Worm (Caenorhabditis elegans) whole organism, L4 larva: ENCODE measurements around the gene C25E10.10.

ENCODE experiments used
- D1046.2 ChIP-seq: fragments of 200-800 bp; sonication (Bioruptor generic); IDR thresholded peaks from 2 replicates; pipeline ENCODE4 v1.3.6; 2022; ENCODE audit warnings: missing genetic modification characterization, missing compliant biosample characterization
- F26F4.8 ChIP-seq: fragments of 200-800 bp; sonication (Bioruptor generic); conservative IDR thresholded peaks from 2 replicates; pipeline ENCODE4 v1.3.6; 2022; ENCODE audit warnings: missing genetic modification characterization, missing compliant biosample characterization
- F37D6.2 ChIP-seq: sonication (generic microtip); optimal IDR thresholded peaks from 2 replicates; lab custom pipeline; 2016; ENCODE audit warnings: mild to moderate bottlenecking, missing genetic modification characterization, missing compliant biosample characterization
- R02D3.7 ChIP-seq: fragments of 150-350 bp; sonication (generic microtip); optimal IDR thresholded peaks from 3 replicates; lab custom pipeline; 2014; ENCODE audit warnings: missing biosample characterization, missing genetic modification characterization
- T20F7.1 ChIP-seq: fragments of 200-800 bp; sonication (Bioruptor generic); optimal IDR thresholded peaks from 2 replicates; lab custom pipeline; 2018; ENCODE audit warnings: mild to moderate bottlenecking, missing genetic modification characterization, missing compliant biosample characterization
- Y105C5A.15 ChIP-seq: fragments of 200-800 bp; sonication (Bioruptor generic); IDR thresholded peaks from 2 replicates; pipeline ENCODE4 v1.3.6; 2022; ENCODE audit warnings: missing genetic modification characterization, missing compliant biosample characterization
- Y48G9A.11 ChIP-seq: fragments of 200-800 bp; sonication (Bioruptor generic); IDR thresholded peaks from 2 replicates; pipeline ENCODE4 v1.3.6; 2022; ENCODE audit warnings: missing genetic modification reagents, missing genetic modification characterization, missing compliant biosample characterization
- Y5F2A.4 ChIP-seq: fragments of 200-800 bp; sonication (Bioruptor generic); optimal IDR thresholded peaks from 2 replicates; lab custom pipeline; 2018; ENCODE audit warnings: mild to moderate bottlenecking, missing genetic modification characterization, missing compliant biosample characterization
- ZK337.2 ChIP-seq: fragments of 200-800 bp; sonication (Bioruptor generic); IDR thresholded peaks from 2 replicates; pipeline ENCODE4 v1.3.6; 2022; ENCODE audit warnings: missing genetic modification reagents, missing genetic modification characterization, missing compliant biosample characterization
- ZK546.5 ChIP-seq, 2 experiments: sonication (generic microtip); optimal IDR thresholded peaks; 2 replicates each; lab custom pipeline; 2017; ENCODE audit warnings: missing biosample characterization in 2 of 2, missing genetic modification characterization in 2 of 2
- aha-1 ChIP-seq: fragments of 150-350 bp; peaks from one replicate; lab custom pipeline; 2014; ENCODE audit warnings: missing biosample characterization, missing genetic modification characterization
- ama-1 ChIP-seq: fragments of 150-350 bp; optimal IDR thresholded peaks from 2 replicates; lab custom pipeline; 2014; ENCODE audit warnings: inconsistent platforms, mixed read lengths
- attf-4 ChIP-seq: sonication (generic microtip); optimal IDR thresholded peaks from 3 replicates; lab custom pipeline; 2017; ENCODE audit warnings: missing biosample characterization, missing genetic modification characterization
- ceh-44 ChIP-seq: fragments of 200-800 bp; sonication (Bioruptor generic); IDR thresholded peaks from 2 replicates; pipeline ENCODE4 v1.3.6; 2022; ENCODE audit warnings: missing genetic modification reagents, missing genetic modification characterization, missing compliant biosample characterization
- ceh-62 ChIP-seq: sonication (generic microtip); optimal IDR thresholded peaks from 2 replicates; lab custom pipeline; 2017; ENCODE audit warnings: missing biosample characterization, missing genetic modification characterization
- ces-1 ChIP-seq: fragments of 150-350 bp; sonication (generic microtip); optimal IDR thresholded peaks from 4 replicates; lab custom pipeline; 2014; ENCODE audit warnings: missing biosample characterization, missing genetic modification reagents, missing genetic modification characterization
- cey-2 ChIP-seq: sonication (generic microtip); optimal IDR thresholded peaks from 3 replicates; lab custom pipeline; 2017; ENCODE audit warnings: missing genetic modification characterization, mild to moderate bottlenecking, missing compliant biosample characterization, antibody characterized with exemption, borderline replicate concordance; ENCODE audit not compliant: insufficient read depth
- ctbp-1 ChIP-seq: fragments of 200-800 bp; sonication (Bioruptor generic); IDR thresholded peaks from 2 replicates; pipeline ENCODE4 v1.3.6; 2022; ENCODE audit warnings: missing genetic modification reagents, missing genetic modification characterization, missing compliant biosample characterization
- daf-12 ChIP-seq: fragments of 150-350 bp; optimal IDR thresholded peaks from 2 replicates; lab custom pipeline; 2014; ENCODE audit warnings: missing biosample characterization, missing genetic modification reagents, missing genetic modification characterization
- dmd-6 ChIP-seq: fragments of 200-800 bp; sonication (Bioruptor generic); IDR thresholded peaks from 2 replicates; pipeline ENCODE4 v1.3.6; 2022; ENCODE audit warnings: missing genetic modification reagents, missing genetic modification characterization, missing compliant biosample characterization
- dmd-8 ChIP-seq: fragments of 200-800 bp; sonication (Bioruptor generic); IDR thresholded peaks from 2 replicates; pipeline ENCODE4 v1.3.6; 2022; ENCODE audit warnings: missing genetic modification characterization, missing compliant biosample characterization
- dpl-1 ChIP-seq: fragments of 150-350 bp; optimal IDR thresholded peaks from 2 replicates; lab custom pipeline; 2014; ENCODE audit warnings: missing biosample characterization, missing genetic modification reagents, missing genetic modification characterization
- duxl-1 ChIP-seq: sonication (generic microtip); optimal IDR thresholded peaks from 2 replicates; lab custom pipeline; 2016; ENCODE audit warnings: mild to moderate bottlenecking, missing genetic modification characterization, moderate library complexity, missing compliant biosample characterization; ENCODE audit not compliant: poor library complexity
- dve-1 ChIP-seq: sonication (generic microtip); optimal IDR thresholded peaks from 2 replicates; lab custom pipeline; 2017; ENCODE audit warnings: antibody characterized with exemption, mild to moderate bottlenecking, missing genetic modification characterization, missing compliant biosample characterization; ENCODE audit not compliant: insufficient read depth
- egl-27 ChIP-seq: sonication (generic microtip); optimal IDR thresholded peaks from 3 replicates; lab custom pipeline; 2017; ENCODE audit warnings: missing biosample characterization, missing genetic modification reagents, missing genetic modification characterization
- fkh-10 ChIP-seq: fragments of 150-350 bp; optimal IDR thresholded peaks from 2 replicates; lab custom pipeline; 2014; ENCODE audit warnings: missing biosample characterization, missing genetic modification reagents, missing genetic modification characterization
- gei-8 ChIP-seq: fragments of 200-800 bp; sonication (Bioruptor generic); optimal IDR thresholded peaks from 2 replicates; lab custom pipeline; 2018; ENCODE audit warnings: mild to moderate bottlenecking, missing genetic modification characterization, missing compliant biosample characterization
- hif-1 ChIP-seq, 2 experiments: sonication (generic microtip); optimal IDR thresholded peaks; 2 replicates each; lab custom pipeline; 2016 to 2017; ENCODE audit warnings: missing compliant biosample characterization in 2 of 2, missing genetic modification characterization in 2 of 2, missing genetic modification reagents in 2 of 2, missing genotype in 2 of 2, mild to moderate bottlenecking in 1 of 2
- hlh-30 ChIP-seq: sonication (generic microtip); optimal IDR thresholded peaks from 2 replicates; lab custom pipeline; 2017; ENCODE audit warnings: antibody characterized with exemption, mild to moderate bottlenecking, missing genetic modification characterization, missing compliant biosample characterization; ENCODE audit not compliant: insufficient read depth
- lim-7 ChIP-seq: fragments of 200-800 bp; sonication (Bioruptor generic); IDR thresholded peaks from 2 replicates; pipeline ENCODE4 v1.3.6; 2022; ENCODE audit warnings: missing genetic modification characterization, missing compliant biosample characterization
- lin-13 ChIP-seq: fragments of 150-350 bp; optimal IDR thresholded peaks from 2 replicates; lab custom pipeline; 2014; ENCODE audit warnings: missing biosample characterization, missing genetic modification reagents, missing genetic modification characterization
- lin-15B ChIP-seq: fragments of 150-350 bp; sonication (generic microtip); optimal IDR thresholded peaks from 3 replicates; lab custom pipeline; 2014; ENCODE audit warnings: missing biosample characterization, missing genetic modification characterization
- lin-29 ChIP-seq: fragments of 200-800 bp; sonication (Bioruptor generic); IDR thresholded peaks from 2 replicates; pipeline ENCODE4 v1.3.6; 2022; ENCODE audit warnings: missing genetic modification reagents, missing genetic modification characterization, missing compliant biosample characterization
- lin-38 ChIP-seq: fragments of 200-800 bp; sonication (Bioruptor generic); IDR thresholded peaks from 2 replicates; pipeline ENCODE4 v1.3.6; 2022; ENCODE audit warnings: missing genetic modification reagents, missing genetic modification characterization, missing compliant biosample characterization
- lir-3 ChIP-seq: sonication (generic microtip); optimal IDR thresholded peaks from 2 replicates; lab custom pipeline; 2016; ENCODE audit warnings: mild to moderate bottlenecking, missing genetic modification characterization, missing compliant biosample characterization
- mes-2 ChIP-seq: sonication (generic microtip); optimal IDR thresholded peaks from 2 replicates; lab custom pipeline; 2016; ENCODE audit warnings: missing genotype, mild to moderate bottlenecking, missing genetic modification characterization, missing compliant biosample characterization; ENCODE audit not compliant: poor library complexity, severe bottlenecking
- mxl-2 ChIP-seq: fragments of 200-800 bp; sonication (Bioruptor generic); conservative IDR thresholded peaks from 2 replicates; pipeline ENCODE4 v1.3.6; 2022; ENCODE audit warnings: missing genetic modification reagents, missing genetic modification characterization, missing compliant biosample characterization
- nhr-10 ChIP-seq: fragments of 150-350 bp; optimal IDR thresholded peaks from 2 replicates; lab custom pipeline; 2014; ENCODE audit warnings: missing biosample characterization, missing genetic modification characterization
- nhr-111 ChIP-seq: fragments of 200-800 bp; sonication (Bioruptor generic); optimal IDR thresholded peaks from 2 replicates; lab custom pipeline; 2018; ENCODE audit warnings: mild to moderate bottlenecking, missing genetic modification characterization, missing compliant biosample characterization
- nhr-28 ChIP-seq: fragments of 150-350 bp; optimal IDR thresholded peaks from 2 replicates; lab custom pipeline; 2014; ENCODE audit warnings: missing biosample characterization, missing genetic modification characterization
- nhr-48 ChIP-seq: sonication (generic microtip); optimal IDR thresholded peaks from 2 replicates; lab custom pipeline; 2016; ENCODE audit warnings: mild to moderate bottlenecking, missing genetic modification characterization, missing compliant biosample characterization
- nhr-6 ChIP-seq: fragments of 150-350 bp; optimal IDR thresholded peaks from 2 replicates; lab custom pipeline; 2014; ENCODE audit warnings: missing biosample characterization, missing genetic modification characterization
- nhr-76 ChIP-seq: fragments of 150-350 bp; optimal IDR thresholded peaks from 2 replicates; lab custom pipeline; 2014; ENCODE audit warnings: missing biosample characterization, missing genetic modification characterization
- php-3 ChIP-seq: fragments of 200-800 bp; sonication (Bioruptor generic); IDR thresholded peaks from 2 replicates; pipeline ENCODE4 v1.3.6; 2022; ENCODE audit warnings: missing genetic modification reagents, missing genetic modification characterization, missing compliant biosample characterization
- pqm-1 ChIP-seq: sonication (generic microtip); optimal IDR thresholded peaks from 2 replicates; lab custom pipeline; 2017; ENCODE audit warnings: missing biosample characterization, missing genetic modification characterization
- skn-1 ChIP-seq: fragments of 150-350 bp; optimal IDR thresholded peaks from 2 replicates; lab custom pipeline; 2014; ENCODE audit warnings: missing biosample characterization, missing genetic modification characterization
- snpc-1.2 ChIP-seq: fragments of 200-800 bp; sonication (Bioruptor generic); IDR thresholded peaks from 2 replicates; pipeline ENCODE4 v1.3.6; 2022; ENCODE audit warnings: missing genetic modification reagents, missing genetic modification characterization, missing compliant biosample characterization
- spr-1 ChIP-seq: sonication (generic microtip); optimal IDR thresholded peaks from 2 replicates; lab custom pipeline; 2016; ENCODE audit warnings: mild to moderate bottlenecking, missing genetic modification characterization, missing compliant biosample characterization
- unc-130 ChIP-seq: sonication (generic microtip); optimal IDR thresholded peaks from 2 replicates; lab custom pipeline; 2016; ENCODE audit warnings: missing genetic modification reagents, missing genetic modification characterization, missing compliant biosample characterization
- unc-39 ChIP-seq: sonication (generic microtip); optimal IDR thresholded peaks from 2 replicates; lab custom pipeline; 2017; ENCODE audit warnings: missing biosample characterization, missing genetic modification characterization
- vab-7 ChIP-seq: fragments of 200-800 bp; sonication (Bioruptor generic); IDR thresholded peaks from 2 replicates; pipeline ENCODE4 v1.3.6; 2022; ENCODE audit warnings: missing genetic modification reagents, missing genetic modification characterization, missing compliant biosample characterization
- zip-11 ChIP-seq: fragments of 200-800 bp; sonication (Bioruptor generic); IDR thresholded peaks from 2 replicates; pipeline ENCODE4 v1.3.6; 2022; ENCODE audit warnings: missing genetic modification characterization, missing compliant biosample characterization
- ztf-7 ChIP-seq: fragments of 150-350 bp; optimal IDR thresholded peaks from 2 replicates; lab custom pipeline; 2014; ENCODE audit warnings: missing biosample characterization, missing genetic modification characterization

The C25E10.10 gene

ce11 chrV:9085845-9086244 is 29.7 kb upstream of the C25E10.10 start (continued):
- TF ChIP-seq F26F4.8 (GFP tag; lab: Robert Waterston, UW) (no peak), lin-15B (tag; lab: Kevin White, UChicago) (no peak), dmd-6 (GFP tag; lab: Robert Waterston, UW) (peak; percentile 13; the same call in 1 of the 2 replicates), attf-4 (tag; lab: Kevin White, UChicago) (no peak), fkh-10 (no peak), ZK546.5 (tag; optimal IDR thresholded peaks at IDR 0.05; lab: Kevin White, UChicago) (no peak), dve-1 (peak; percentile 31), duxl-1 (tag; lab: Kevin White, UChicago) (no peak), lin-13 (GFP tag; lab: Kevin White, UChicago) (no peak), lin-38 (no peak), php-3 (no peak), T20F7.1 (GFP tag; lab: Kevin White, UChicago) (no peak), hif-1 (tag; optimal IDR thresholded peaks at IDR 0.05; lab: Kevin White, UChicago) (no peak), Y105C5A.15 (GFP tag; lab: Robert Waterston, UW) (no peak), egl-27 (tag; lab: Kevin White, UChicago) (no peak), ctbp-1 (GFP tag; lab: Robert Waterston, UW) (no peak), dpl-1 (no peak), lim-7 (no peak), vab-7 (no peak), lin-29 (GFP tag; lab: Robert Waterston, UW) (no peak), dmd-8 (GFP tag; lab: Robert Waterston, UW) (no peak), spr-1 (no peak), nhr-28 (tag; lab: Kevin White, UChicago) (peak; percentile 90), ceh-44 (GFP tag; lab: Robert Waterston, UW) (no peak), nhr-111 (GFP tag; lab: Kevin White, UChicago) (no peak), snpc-1.2 (GFP tag; lab: Robert Waterston, UW) (no peak), D1046.2 (GFP tag; lab: Robert Waterston, UW) (no peak), pqm-1 (tag; lab: Kevin White, UChicago) (no peak), zip-11 (GFP tag; lab: Robert Waterston, UW) (no peak), ama-1 (lab: Kevin White, UChicago) (no peak), unc-130 (no peak), cey-2 (tag; lab: Kevin White, UChicago) (peak; percentile 17), nhr-48 (tag; lab: Kevin White, UChicago) (peak; percentile 88), gei-8 (no peak), ztf-7 (tag; lab: Kevin White, UChicago) (no peak), mes-2 (peak; percentile 30), ZK337.2 (GFP tag; lab: Robert Waterston, UW) (no peak), mxl-2 (no peak), R02D3.7 (tag; lab: Kevin White, UChicago) (no peak), nhr-10 (no peak), skn-1 (no peak), ces-1 (no peak), nhr-76 (no peak), daf-12 (no peak), unc-39 (tag; lab: Kevin White, UChicago) (no peak), nhr-6 (tag; lab: Kevin White, UChicago) (no peak), F37D6.2 (tag; lab: Kevin White, UChicago) (no peak), Y5F2A.4 (GFP tag; lab: Kevin White, UChicago) (no peak), aha-1 (tag; lab: Kevin White, UChicago) (peak; percentile 26), ceh-62 (tag; lab: Kevin White, UChicago) (no peak), Y48G9A.11 (no peak), lir-3 (tag; lab: Kevin White, UChicago) (no peak), hlh-30 (tag; lab: Kevin White, UChicago) (peak; percentile 62)
